Worm (Caenorhabditis elegans): ENCODE data around the gene T05A12.4.
A peak's percentile ranks its signal among the peaks of the same experiment; 100 is the strongest.

T05A12.4 gene

ce11 chrIV:6872958-6873357 lies 14.8 kb upstream of the T05A12.4 start, which contains the start of gene srx-19:
srx-19 (plus strand) TSS chrIV:6873258.
- TF ChIP-seq lin-15B (tag; optimal IDR thresholded peaks at IDR 0.05) (no peak), pqm-1 (tag; optimal IDR thresholded peaks at IDR 0.05) (no peak)

ce11 chrIV:6878912-6879554 lies 8.7 kb upstream of the T05A12.4 start:
- TF ChIP-seq mdl-1 (tag; optimal IDR thresholded peaks at IDR 0.05): no peak
- no peak for TF ChIP-seq R02D3.7 (tag; optimal IDR thresholded peaks at IDR 0.05)
- no peak for TF ChIP-seq unc-62 (GFP tag; optimal IDR thresholded peaks at IDR 0.05)
- TF ChIP-seq tbx-2 (tag; optimal IDR thresholded peaks at IDR 0.05): no peak
- no peak for TF ChIP-seq ZK546.5 (tag; optimal IDR thresholded peaks at IDR 0.05)
- TF ChIP-seq fkh-2 (tag; optimal IDR thresholded peaks at IDR 0.05): peak; percentile 15
- TF ChIP-seq sea-2 (GFP tag; optimal IDR thresholded peaks at IDR 0.05): no peak
- TF ChIP-seq mml-1 (tag; optimal IDR thresholded peaks at IDR 0.05): peak; percentile 99
- TF ChIP-seq nhr-77 (tag; optimal IDR thresholded peaks at IDR 0.05): no peak
- no peak for TF ChIP-seq nhr-237 (tag; optimal IDR thresholded peaks at IDR 0.05)
- no peak for TF ChIP-seq nhr-43 (tag; optimal IDR thresholded peaks at IDR 0.05; ENCODE audit: poor library complexity, severe bottlenecking)
- TF ChIP-seq ztf-11 (tag; optimal IDR thresholded peaks at IDR 0.05): no peak
- TF ChIP-seq lsy-12 (tag; optimal IDR thresholded peaks at IDR 0.05): no peak
- no peak for TF ChIP-seq snpc-4 (tag; optimal IDR thresholded peaks at IDR 0.05)
- TF ChIP-seq nhr-25 (tag; optimal IDR thresholded peaks at IDR 0.05): no peak
- TF ChIP-seq pha-4 (tag; optimal IDR thresholded peaks at IDR 0.05): peak; percentile 87
- no peak for TF ChIP-seq nhr-76 (tag; optimal IDR thresholded peaks at IDR 0.05)
- peak; percentile 10 for TF ChIP-seq skn-1 (tag; optimal IDR thresholded peaks at IDR 0.05)
- no peak for TF ChIP-seq ceh-28 (tag; optimal IDR thresholded peaks at IDR 0.05)
- TF ChIP-seq lin-15B (tag; optimal IDR thresholded peaks at IDR 0.05): peak; percentile 9
- TF ChIP-seq nhr-12 (tag; optimal IDR thresholded peaks at IDR 0.05): no peak
- TF ChIP-seq elt-3 (tag; optimal IDR thresholded peaks at IDR 0.05): no peak
- no peak for TF ChIP-seq daf-12 (tag; optimal IDR thresholded peaks at IDR 0.05)
- peak; percentile 13 for TF ChIP-seq egl-27 (tag; optimal IDR thresholded peaks at IDR 0.05)
- TF ChIP-seq ama-1 (optimal IDR thresholded peaks at IDR 0.05): no peak
- TF ChIP-seq elt-1 (tag; optimal IDR thresholded peaks at IDR 0.05): no peak
- TF ChIP-seq fkh-10 (GFP tag; optimal IDR thresholded peaks at IDR 0.05): peak; percentile 72
- no peak for TF ChIP-seq egl-5 (tag; optimal IDR thresholded peaks at IDR 0.05)
- no peak for TF ChIP-seq hmg-11 (tag; optimal IDR thresholded peaks at IDR 0.05)
- TF ChIP-seq ztf-4 (tag; optimal IDR thresholded peaks at IDR 0.05): no peak
- no peak for TF ChIP-seq jun-1 (tag; optimal IDR thresholded peaks at IDR 0.05)
- TF ChIP-seq zag-1 (tag; optimal IDR thresholded peaks at IDR 0.05): no peak
- no peak for TF ChIP-seq unc-39 (tag; optimal IDR thresholded peaks at IDR 0.05)
- no peak for TF ChIP-seq ceh-9 (tag; optimal IDR thresholded peaks at IDR 0.05)
- TF ChIP-seq aly-2 (tag; optimal IDR thresholded peaks at IDR 0.05): no peak
- peak; percentile 38 for TF ChIP-seq pqm-1 (tag; optimal IDR thresholded peaks at IDR 0.05)
- TF ChIP-seq ceh-82 (tag; optimal IDR thresholded peaks at IDR 0.05): no peak
- peak; percentile 62 for TF ChIP-seq nhr-11 (tag; optimal IDR thresholded peaks at IDR 0.05)
- TF ChIP-seq fos-1 (tag; optimal IDR thresholded peaks at IDR 0.05): no peak
- TF ChIP-seq lin-39 (tag; optimal IDR thresholded peaks at IDR 0.05): peak; percentile 33
- peak; percentile 82 for TF ChIP-seq nfya-1 (tag; optimal IDR thresholded peaks at IDR 0.05; ENCODE audit: insufficient read depth)
- no peak for TF ChIP-seq nhr-28 (tag; optimal IDR thresholded peaks at IDR 0.05)
- no peak for TF ChIP-seq ceh-16 (tag; optimal IDR thresholded peaks at IDR 0.05)
- TF ChIP-seq nhr-23 (tag; optimal IDR thresholded peaks at IDR 0.05): no peak
- peak; percentile 6 for TF ChIP-seq elt-2 (tag; optimal IDR thresholded peaks at IDR 0.05)
- no peak for TF ChIP-seq nhr-67 (tag; optimal IDR thresholded peaks at IDR 0.05)
- TF ChIP-seq eor-1 (tag; optimal IDR thresholded peaks at IDR 0.05): no peak
